Fruit fly (Drosophila melanogaster): ENCODE measurements around the gene Gem4c.
A peak's percentile ranks its signal among the peaks of the same experiment; 100 is the strongest.

Gem4c gene

DNA sequence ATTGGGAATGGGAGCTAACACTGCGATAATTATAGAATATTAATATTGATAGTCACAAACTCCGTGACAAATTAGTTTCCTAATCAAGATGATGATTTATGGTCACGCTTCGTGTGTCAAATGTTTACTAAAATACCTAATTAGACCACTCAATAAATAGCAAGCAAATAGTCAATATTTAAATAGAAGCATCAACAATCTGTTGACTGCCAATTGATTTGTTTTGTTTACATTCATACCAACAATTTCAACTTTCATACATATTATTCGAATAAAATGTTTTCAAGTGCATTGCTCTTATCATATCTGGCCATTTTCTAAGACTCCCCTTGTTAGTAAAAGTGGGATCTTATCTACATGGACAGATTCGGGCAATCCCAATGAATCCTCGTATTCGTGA, 22.8 kb downstream of the Gem4c start (continued):
- TF ChIP-seq sens-2 (GFP tag; IDR thresholded peaks at IDR 0.05) (no peak), dan (GFP tag; IDR thresholded peaks at IDR 0.05) (no peak), slou (GFP tag; optimal IDR thresholded peaks at IDR 0.05) (no peak), CG4282 (GFP tag; optimal IDR thresholded peaks at IDR 0.05) (no peak), stc (GFP tag; IDR thresholded peaks at IDR 0.05) (no peak), Taf1 (GFP tag; IDR thresholded peaks at IDR 0.05) (no peak), CG10267 (tag; optimal IDR thresholded peaks at IDR 0.05) (no peak), pita (GFP tag; optimal IDR thresholded peaks at IDR 0.05) (no peak), CG18262 (tag; optimal IDR thresholded peaks at IDR 0.05) (no peak), sisA (GFP tag; IDR thresholded peaks at IDR 0.05) (no peak), sqz (GFP tag; optimal IDR thresholded peaks at IDR 0.05) (no peak), CG1233 (GFP tag; optimal IDR thresholded peaks at IDR 0.05) (no peak), CG13424 (tag; optimal IDR thresholded peaks at IDR 0.05) (peak; percentile 2), ro (GFP tag; IDR thresholded peaks at IDR 0.05) (no peak), dmrt99B (tag; optimal IDR thresholded peaks at IDR 0.05) (no peak), zfh2 (GFP tag; optimal IDR thresholded peaks at IDR 0.05) (no peak), CG18599 (GFP tag; optimal IDR thresholded peaks at IDR 0.05) (no peak), ERR (GFP tag; optimal IDR thresholded peaks at IDR 0.05) (no peak), CG14710 (tag; optimal IDR thresholded peaks at IDR 0.05) (peak; percentile 27), hbn (GFP tag; IDR thresholded peaks at IDR 0.05; ENCODE audit: partially characterized antibody) (no peak), shn (GFP tag; optimal IDR thresholded peaks at IDR 0.05) (no peak), nau (GFP tag; optimal IDR thresholded peaks at IDR 0.05) (no peak)

- peak; percentile 61 for TF ChIP-seq CG12391 (tag; optimal IDR thresholded peaks at IDR 0.05)
- TF ChIP-seq az2 (GFP tag; optimal IDR thresholded peaks at IDR 0.05) = peak; percentile 27
- no peak for TF ChIP-seq CG17568 (GFP tag; optimal IDR thresholded peaks at IDR 0.05)
- TF ChIP-seq NC2α (GFP tag; optimal IDR thresholded peaks at IDR 0.05) = no peak
- no peak for TF ChIP-seq B-H1 (GFP tag; IDR thresholded peaks at IDR 0.05)
- TF ChIP-seq Dref (GFP tag; IDR thresholded peaks at IDR 0.05) = peak; percentile 64
- TF ChIP-seq CG11456 (GFP tag; IDR thresholded peaks at IDR 0.05) = peak; percentile 59; the same call in 1 of the 3 replicates
- TF ChIP-seq ind (GFP tag; optimal IDR thresholded peaks at IDR 0.05) = peak; percentile 47
- peak; percentile 34 for TF ChIP-seq CG17802 (tag; optimal IDR thresholded peaks at IDR 0.05)
- no peak for TF ChIP-seq cas (GFP tag; IDR thresholded peaks at IDR 0.05)
- TF ChIP-seq hb (GFP tag; IDR thresholded peaks at IDR 0.05; ENCODE audit: partially characterized antibody) = no peak
- no peak for TF ChIP-seq al (GFP tag; IDR thresholded peaks at IDR 0.05)
- no peak for TF ChIP-seq Lpt (GFP tag; optimal IDR thresholded peaks at IDR 0.05)
- TF ChIP-seq CG12299 (tag; optimal IDR thresholded peaks at IDR 0.05) = peak; percentile 48
- peak; percentile 40 for TF ChIP-seq CG7928 (GFP tag; optimal IDR thresholded peaks at IDR 0.05)
- no peak for TF ChIP-seq ro (GFP tag; IDR thresholded peaks at IDR 0.05)
- TF ChIP-seq NK7.1 (GFP tag; optimal IDR thresholded peaks at IDR 0.05) = no peak
- TF ChIP-seq CG9437 (GFP tag; optimal IDR thresholded peaks at IDR 0.05) = peak; percentile 12
- no peak for TF ChIP-seq CG4404 (GFP tag; IDR thresholded peaks at IDR 0.05)
- TF ChIP-seq dimm (GFP tag; IDR thresholded peaks at IDR 0.05) = no peak
- TF ChIP-seq gt (GFP tag; IDR thresholded peaks at IDR 0.05) = no peak
- peak; percentile 4 for TF ChIP-seq dmrt99B (tag; optimal IDR thresholded peaks at IDR 0.05)
- TF ChIP-seq Poxn (GFP tag; IDR thresholded peaks at IDR 0.05) = no peak
- no peak for TF ChIP-seq ham (GFP tag; IDR thresholded peaks at IDR 0.05)
- no peak for TF ChIP-seq CG11085 (GFP tag; IDR thresholded peaks at IDR 0.05)
- TF ChIP-seq pum (GFP tag; optimal IDR thresholded peaks at IDR 0.05) = peak; percentile 25
- peak; percentile 48 for TF ChIP-seq NfI (GFP tag; optimal IDR thresholded peaks at IDR 0.05)
- TF ChIP-seq bbx (GFP tag; IDR thresholded peaks at IDR 0.05; ENCODE audit: partially characterized antibody) = peak; percentile 49; the same call in 1 of the 2 replicates
- no peak for TF ChIP-seq tx (GFP tag; optimal IDR thresholded peaks at IDR 0.05)
- no peak for TF ChIP-seq CG14441 (GFP tag; IDR thresholded peaks at IDR 0.05)
- 0 out of 3 replicates have a peak, but pooled peaks have one; percentile 43 for TF ChIP-seq ken (GFP tag; IDR thresholded peaks at IDR 0.05)
These were observed 23.7 kb downstream of the Gem4c start, which contains the start of gene CG6428 for dm6 chrX:3968346-3969044. Gene CG6428 (minus strand): TSS chrX:3968655.
